Worm (Caenorhabditis elegans) whole organism, L1 larva: ENCODE measurements around the gene aqp-4.

Experiments used
- C04F5.9 ChIP-seq: sonication (generic microtip); optimal IDR thresholded peaks from 2 replicates; lab custom pipeline; 2016; ENCODE audit warnings: missing genetic modification characterization, missing compliant biosample characterization
- C16A3.4 ChIP-seq: fragments of 150-350 bp; optimal IDR thresholded peaks from 2 replicates; lab custom pipeline; 2014; ENCODE audit warnings: missing biosample characterization, missing genetic modification characterization
- C34B4.2 ChIP-seq: sonication (generic microtip); optimal IDR thresholded peaks from 2 replicates; lab custom pipeline; 2017; ENCODE audit warnings: mild to moderate bottlenecking, missing genetic modification characterization, missing compliant biosample characterization
- aha-1 ChIP-seq: fragments of 150-350 bp; optimal IDR thresholded peaks from 2 replicates; lab custom pipeline; 2014; ENCODE audit warnings: missing biosample characterization, missing genetic modification characterization
- alr-1 ChIP-seq: fragments of 200-800 bp; sonication (Bioruptor generic); optimal IDR thresholded peaks from 2 replicates; lab custom pipeline; 2018; ENCODE audit warnings: borderline replicate concordance, mild to moderate bottlenecking, missing genetic modification characterization, missing compliant biosample characterization
- ama-1 ChIP-seq: fragments of 150-350 bp; optimal IDR thresholded peaks from 2 replicates; lab custom pipeline; 2014
- blmp-1 ChIP-seq: fragments of 150-350 bp; optimal IDR thresholded peaks from 2 replicates; lab custom pipeline; 2014; ENCODE audit warnings: missing biosample characterization, missing genetic modification characterization
- ceh-63 ChIP-seq: fragments of 200-800 bp; sonication (Bioruptor generic); optimal IDR thresholded peaks from 2 replicates; lab custom pipeline; 2018; ENCODE audit warnings: mild to moderate bottlenecking, missing genetic modification characterization, missing compliant biosample characterization
- ceh-82 ChIP-seq, 3 experiments: fragments of 150-350 bp in 1 of 3; sonication (generic microtip) in 2 of 3; optimal IDR thresholded peaks; 2 replicates each; lab custom pipeline; 2014 to 2017; ENCODE audit warnings: missing biosample characterization in 3 of 3, missing genetic modification characterization in 3 of 3
- ceh-88 ChIP-seq: fragments of 200-800 bp; sonication (Bioruptor generic); IDR thresholded peaks from 2 replicates; pipeline ENCODE4 v1.3.6; 2022; ENCODE audit warnings: missing genetic modification characterization, missing compliant biosample characterization
- ces-1 ChIP-seq: fragments of 150-350 bp; optimal IDR thresholded peaks from 2 replicates; lab custom pipeline; 2014; ENCODE audit warnings: missing biosample characterization, missing genetic modification reagents, missing genetic modification characterization
- dpl-1 ChIP-seq, 3 experiments: fragments of 150-350 bp in 2 of 3; sonication (generic microtip) in 1 of 3; optimal IDR thresholded peaks; 2 replicates each; lab custom pipeline; 2014 to 2017; ENCODE audit warnings: missing biosample characterization in 3 of 3, missing genetic modification characterization in 3 of 3, missing genetic modification reagents in 3 of 3
- dsc-1 ChIP-seq: sonication (generic microtip); optimal IDR thresholded peaks from 2 replicates; lab custom pipeline; 2016; ENCODE audit warnings: mild to moderate bottlenecking, missing genetic modification characterization, missing compliant biosample characterization
- efl-1 ChIP-seq, 4 experiments: fragments of 150-350 bp; optimal IDR thresholded peaks in 3 of 4; peaks in 1 of 4; 1 replicate in 1 of 4; 2 replicates in 3 of 4; lab custom pipeline; 2014; ENCODE audit warnings: missing biosample characterization in 2 of 4, missing genetic modification characterization in 2 of 4, missing genetic modification reagents in 2 of 4
- efl-3 ChIP-seq: fragments of 200-800 bp; sonication (Bioruptor generic); optimal IDR thresholded peaks from 2 replicates; lab custom pipeline; 2018; ENCODE audit warnings: mild to moderate bottlenecking, missing genetic modification characterization, missing compliant biosample characterization
- elt-2 ChIP-seq: sonication (generic microtip); optimal IDR thresholded peaks from 2 replicates; lab custom pipeline; 2016; ENCODE audit warnings: missing genetic modification characterization, mild to moderate bottlenecking, inconsistent platforms, missing compliant biosample characterization, missing genetic modification reagents
- elt-3 ChIP-seq, 6 experiments: fragments of 150-350 bp in 1 of 6; sonication (generic microtip); optimal IDR thresholded peaks; 2 replicates each; lab custom pipeline; 2017 to 2018; ENCODE audit warnings: missing biosample characterization in 6 of 6, missing genetic modification characterization in 6 of 6, inconsistent platforms in 1 of 6
- fos-1 ChIP-seq: fragments of 150-350 bp; optimal IDR thresholded peaks from 2 replicates; lab custom pipeline; 2014; ENCODE audit warnings: missing biosample characterization, missing genetic modification characterization
- grh-1 ChIP-seq: fragments of 200-800 bp; sonication (Bioruptor generic); IDR thresholded peaks from 2 replicates; pipeline ENCODE4 v1.3.6; 2022; ENCODE audit warnings: missing genetic modification reagents, missing genetic modification characterization, missing compliant biosample characterization
- hlh-4 ChIP-seq: sonication (generic microtip); optimal IDR thresholded peaks from 2 replicates; lab custom pipeline; 2016; ENCODE audit warnings: mild to moderate bottlenecking, missing genetic modification characterization, missing compliant biosample characterization
- hpl-2 ChIP-seq: fragments of 150-350 bp; optimal IDR thresholded peaks from 2 replicates; lab custom pipeline; 2014; ENCODE audit warnings: missing biosample characterization, missing genetic modification reagents, missing genetic modification characterization
- jun-1 ChIP-seq: fragments of 150-350 bp; optimal IDR thresholded peaks from 2 replicates; lab custom pipeline; 2014; ENCODE audit warnings: missing biosample characterization, missing genetic modification reagents, missing genetic modification characterization
- lin-14 ChIP-seq: fragments of 200-800 bp; sonication (Bioruptor generic); optimal IDR thresholded peaks from 2 replicates; lab custom pipeline; 2018; ENCODE audit warnings: mild to moderate bottlenecking, missing genetic modification characterization, moderate library complexity, missing compliant biosample characterization
- lin-15B ChIP-seq: fragments of 150-350 bp; sonication (generic microtip); optimal IDR thresholded peaks from 3 replicates; lab custom pipeline; 2014; ENCODE audit warnings: missing biosample characterization, missing genetic modification characterization
- lin-35 ChIP-seq, 2 experiments: fragments of 150-350 bp; optimal IDR thresholded peaks; 2 replicates each; lab custom pipeline; 2014; ENCODE audit warnings: missing biosample characterization in 2 of 2, missing genetic modification characterization in 2 of 2, missing genetic modification reagents in 2 of 2
- lin-39 ChIP-seq: fragments of 150-350 bp; optimal IDR thresholded peaks from 2 replicates; lab custom pipeline; 2014; ENCODE audit warnings: missing biosample characterization, missing genetic modification reagents, missing genetic modification characterization
- lsy-2 ChIP-seq, 2 experiments: fragments of 150-350 bp; optimal IDR thresholded peaks; 2 replicates each; lab custom pipeline; 2014; ENCODE audit warnings: missing biosample characterization in 2 of 2, missing genetic modification characterization in 2 of 2
- mab-9 ChIP-seq: fragments of 200-800 bp; sonication (Bioruptor generic); IDR thresholded peaks from 2 replicates; pipeline ENCODE4 v1.3.6; 2022; ENCODE audit warnings: missing genetic modification reagents, missing genetic modification characterization, missing compliant biosample characterization
- mef-2 ChIP-seq: fragments of 150-350 bp; optimal IDR thresholded peaks from 2 replicates; lab custom pipeline; 2014; ENCODE audit warnings: missing biosample characterization, missing genetic modification characterization
- mep-1 ChIP-seq: fragments of 150-350 bp; optimal IDR thresholded peaks from 2 replicates; lab custom pipeline; 2014; ENCODE audit warnings: missing biosample characterization, missing genetic modification characterization
- nhr-11 ChIP-seq: fragments of 150-350 bp; optimal IDR thresholded peaks from 2 replicates; lab custom pipeline; 2014; ENCODE audit warnings: missing biosample characterization, missing genetic modification characterization
- nhr-19 ChIP-seq: fragments of 200-800 bp; sonication (Bioruptor generic); conservative IDR thresholded peaks from 2 replicates; pipeline ENCODE4 v1.3.6; 2022; ENCODE audit warnings: missing genetic modification characterization, missing compliant biosample characterization
- nhr-20 ChIP-seq: sonication (generic microtip); optimal IDR thresholded peaks from 2 replicates; lab custom pipeline; 2016; ENCODE audit warnings: mild to moderate bottlenecking, missing genetic modification characterization, missing compliant biosample characterization
- nhr-28 ChIP-seq: fragments of 150-350 bp; optimal IDR thresholded peaks from 2 replicates; lab custom pipeline; 2014; ENCODE audit warnings: missing biosample characterization, missing genetic modification characterization
- nhr-77 ChIP-seq: fragments of 150-350 bp; optimal IDR thresholded peaks from 2 replicates; lab custom pipeline; 2014; ENCODE audit warnings: missing biosample characterization, missing genetic modification characterization
- nhr-85 ChIP-seq: sonication (generic microtip); peaks from one replicate; lab custom pipeline; 2016; ENCODE audit warnings: missing genetic modification characterization, inconsistent platforms, missing compliant biosample characterization
- pag-3 ChIP-seq: sonication (generic microtip); optimal IDR thresholded peaks from 2 replicates; lab custom pipeline; 2017; ENCODE audit warnings: missing genetic modification characterization, mild to moderate bottlenecking, missing compliant biosample characterization, antibody characterized with exemption, borderline replicate concordance; ENCODE audit not compliant: insufficient read depth
- pqm-1 ChIP-seq: sonication (generic microtip); optimal IDR thresholded peaks from 3 replicates; lab custom pipeline; 2017; ENCODE audit warnings: missing biosample characterization, missing genetic modification characterization
- skn-1 ChIP-seq: fragments of 150-350 bp; optimal IDR thresholded peaks from 2 replicates; lab custom pipeline; 2014; ENCODE audit warnings: missing biosample characterization, missing genetic modification characterization
- snu-23 ChIP-seq: sonication (generic microtip); optimal IDR thresholded peaks from 2 replicates; lab custom pipeline; 2016; ENCODE audit warnings: missing genetic modification characterization, missing compliant biosample characterization
- sup-37 ChIP-seq: fragments of 200-800 bp; sonication (Bioruptor generic); optimal IDR thresholded peaks from 2 replicates; lab custom pipeline; 2018; ENCODE audit warnings: mild to moderate bottlenecking, missing genetic modification characterization, missing compliant biosample characterization
- swsn-7 ChIP-seq: sonication (generic microtip); optimal IDR thresholded peaks from 2 replicates; lab custom pipeline; 2016; ENCODE audit warnings: missing genetic modification characterization, missing compliant biosample characterization
- tbx-2 ChIP-seq: sonication (generic microtip); optimal IDR thresholded peaks from 2 replicates; lab custom pipeline; 2016; ENCODE audit warnings: missing genetic modification characterization, missing compliant biosample characterization
- unc-130 ChIP-seq: fragments of 150-350 bp; optimal IDR thresholded peaks from 2 replicates; lab custom pipeline; 2017; ENCODE audit warnings: missing biosample characterization, missing genetic modification characterization, inconsistent platforms
- vab-15 ChIP-seq: sonication (generic microtip); optimal IDR thresholded peaks from 2 replicates; lab custom pipeline; 2017; ENCODE audit warnings: missing genotype, mild to moderate bottlenecking, missing genetic modification characterization, missing compliant biosample characterization
- xbp-1 ChIP-seq: sonication (generic microtip); optimal IDR thresholded peaks from 2 replicates; lab custom pipeline; 2016; ENCODE audit warnings: missing genetic modification characterization, missing compliant biosample characterization

Gene aqp-4

ce11 chrV:9724021-9724671, 13.2 kb upstream of the aqp-4 start, which contains the start of gene slcr-46.3:
Gene slcr-46.3 (minus strand): TSS chrV:9724106.
- TF ChIP-seq mef-2 (tag; lab: Kevin White, UChicago), result no peak
- TF ChIP-seq C16A3.4 (tag; lab: Kevin White, UChicago), result peak; percentile 13
- peak in 1 of 6 experiments; percentile 9 for TF ChIP-seq elt-3 (tag; optimal IDR thresholded peaks at IDR 0.05; lab: Kevin White, UChicago)
- TF ChIP-seq skn-1 (tag; lab: Kevin White, UChicago), result no peak
- TF ChIP-seq mep-1 (tag; lab: Kevin White, UChicago), result peak; percentile 7
- peak; percentile 25 for TF ChIP-seq blmp-1
- TF ChIP-seq snu-23 (GFP tag; lab: Kevin White, UChicago), result peak; percentile 21
- no peak for TF ChIP-seq swsn-7
- no peak for TF ChIP-seq fos-1
- peak in 1 of 2 experiments; percentile 37 for TF ChIP-seq lin-35 (GFP tag; optimal IDR thresholded peaks at IDR 0.05; lab: Kevin White, UChicago)
- TF ChIP-seq lin-39 (tag; lab: Kevin White, UChicago), result no peak
- TF ChIP-seq efl-1 (optimal IDR thresholded peaks at IDR 0.05; lab: Kevin White, UChicago), result no peak
- no peak for TF ChIP-seq efl-1 (GFP tag; optimal IDR thresholded peaks at IDR 0.05 in 1 of 2; lab: Kevin White, UChicago)
- no peak for TF ChIP-seq alr-1 (tag; lab: Kevin White, UChicago)
- TF ChIP-seq dpl-1 (GFP tag; optimal IDR thresholded peaks at IDR 0.05; lab: Kevin White, UChicago), result peak in 1 of 3 experiments; percentile 5
- TF ChIP-seq unc-130 (tag; lab: Kevin White, UChicago), result no peak
- no peak for TF ChIP-seq aha-1 (tag; lab: Kevin White, UChicago)
- TF ChIP-seq lin-14 (GFP tag; lab: Kevin White, UChicago), result peak; percentile 42
- TF ChIP-seq nhr-85 (tag; lab: Kevin White, UChicago), result peak; percentile 76
- no peak for TF ChIP-seq vab-15
- no peak for TF ChIP-seq efl-3 (GFP tag; lab: Kevin White, UChicago)
- no peak for TF ChIP-seq ceh-88 (GFP tag; lab: Robert Waterston, UW)
- TF ChIP-seq nhr-20, result no peak
- TF ChIP-seq lsy-2 (tag; optimal IDR thresholded peaks at IDR 0.05; lab: Kevin White, UChicago), result peak in 1 of 2 experiments; percentile 49
- TF ChIP-seq pqm-1 (tag; lab: Kevin White, UChicago), result no peak
- no peak for TF ChIP-seq dsc-1
- no peak for TF ChIP-seq nhr-11 (tag; lab: Kevin White, UChicago)
- no peak for TF ChIP-seq hlh-4
- no peak for TF ChIP-seq C04F5.9 (tag; lab: Kevin White, UChicago)
- TF ChIP-seq C34B4.2 (tag; lab: Kevin White, UChicago), result no peak

- TF ChIP-seq lin-35 (GFP tag; optimal IDR thresholded peaks at IDR 0.05; lab: Kevin White, UChicago) (peak in 1 of 2 experiments; percentile 8), elt-2 (peak; percentile 21), mab-9 (no peak), ces-1 (GFP tag; lab: Kevin White, UChicago) (no peak)
Observed at ce11 chrV:9725719-9726118, 11.6 kb upstream of the aqp-4 start.

- TF ChIP-seq pag-3 (tag; lab: Kevin White, UChicago) (no peak), xbp-1 (peak; percentile 99), ceh-63 (GFP tag; lab: Kevin White, UChicago) (no peak), nhr-28 (tag; lab: Kevin White, UChicago) (no peak), nhr-19 (GFP tag; lab: Robert Waterston, UW) (peak; percentile 40), ceh-82 (tag; optimal IDR thresholded peaks at IDR 0.05; lab: Kevin White, UChicago) (peak in 1 of 3 experiments; percentile 31), mep-1 (tag; lab: Kevin White, UChicago) (peak; percentile 54), nhr-85 (tag; lab: Kevin White, UChicago) (peak; percentile 52), blmp-1 (peak; percentile 67), nhr-77 (tag; lab: Kevin White, UChicago) (peak; percentile 19), hpl-2 (GFP tag; lab: Kevin White, UChicago) (no peak), hlh-4 (no peak), grh-1 (GFP tag; lab: Robert Waterston, UW) (no peak), lin-39 (tag; lab: Kevin White, UChicago) (no peak), ama-1 (peak; percentile 37), lin-35 (GFP tag; optimal IDR thresholded peaks at IDR 0.05; lab: Kevin White, UChicago) (peak; percentile 79 to 89), lin-14 (GFP tag; lab: Kevin White, UChicago) (peak; percentile 58), elt-3 (tag; optimal IDR thresholded peaks at IDR 0.05; lab: Kevin White, UChicago) (peak in 1 of 6 experiments; percentile 65), jun-1 (tag; lab: Kevin White, UChicago) (peak; percentile 3), sup-37 (no peak), snu-23 (GFP tag; lab: Kevin White, UChicago) (peak; percentile 51), efl-3 (GFP tag; lab: Kevin White, UChicago) (no peak), tbx-2 (no peak), fos-1 (peak; percentile 36), mef-2 (tag; lab: Kevin White, UChicago) (no peak), lin-15B (tag; lab: Kevin White, UChicago) (peak; percentile 56)
Observed at ce11 chrV:9729462-9730162, 7.7 kb upstream of the aqp-4 start, which contains the start of the genes aagr-3 and drap-1. Gene aagr-3 (minus strand): TSS chrV:9729512. Gene drap-1 (plus strand): TSS chrV:9730106.
